Comparison of ENCODE assay signal across 5 worm cellular contexts in genomic region chrIV:497155-497554, ce11.
TF ChIP-seq lines count a peak whose summit lies in the region.

No protein-coding gene starts in this region.

TF ChIP-seq in whole organism, L1 larva, 84 proteins besides CTCF, POLR2A, EP300 and RAD21:
- TF ChIP-seq nhr-85 (tag; lab: Kevin White, UChicago) (peak; percentile 31), snpc-4 (tag; optimal IDR thresholded peaks at IDR 0.05; lab: Kevin White, UChicago) (no peak)

TF ChIP-seq in whole organism, early embryonic, 17 proteins besides CTCF, POLR2A, EP300 and RAD21:
- TF ChIP-seq ceh-13 (GFP tag; optimal IDR thresholded peaks at IDR 0.05; lab: Kevin White, UChicago): no peak
- no peak for TF ChIP-seq tbx-11 (GFP tag; IDR thresholded peaks at IDR 0.05; lab: Robert Waterston, UW)
- TF ChIP-seq ceh-36 (tag; optimal IDR thresholded peaks at IDR 0.05; lab: Kevin White, UChicago): peak; percentile 48

TF ChIP-seq in whole organism, late embryonic, 69 proteins besides CTCF, POLR2A, EP300 and RAD21:
- TF ChIP-seq dve-1 (tag; optimal IDR thresholded peaks at IDR 0.05; lab: Kevin White, UChicago): peak; percentile 30
- no peak for TF ChIP-seq hlh-30 (tag; optimal IDR thresholded peaks at IDR 0.05; lab: Kevin White, UChicago; ENCODE audit: insufficient read depth)

TF ChIP-seq in whole organism, midembryonic, 9 proteins besides CTCF, POLR2A, EP300 and RAD21:
- TF ChIP-seq ztf-29 (GFP tag; IDR thresholded peaks at IDR 0.05; lab: Robert Waterston, UW): peak; percentile 59; the same call in 1 of the 2 replicates
- TF ChIP-seq ztf-23 (GFP tag; IDR thresholded peaks at IDR 0.05; lab: Robert Waterston, UW): no peak

TF ChIP-seq in whole organism, mixed stage, embryonic, 35 proteins besides CTCF, POLR2A, EP300 and RAD21:
- peak; percentile 70 for TF ChIP-seq ham-2 (GFP tag; optimal IDR thresholded peaks at IDR 0.05; lab: Kevin White, UChicago)
- no peak for TF ChIP-seq bed-3 (GFP tag; optimal IDR thresholded peaks at IDR 0.05; lab: Kevin White, UChicago)
- no peak for TF ChIP-seq lin-32 (GFP tag; optimal IDR thresholded peaks at IDR 0.05; lab: Kevin White, UChicago)
